Fruit fly (Drosophila melanogaster) whole organism, adult: ENCODE measurements around the gene CG43175.

Experiments
- CG11617 ChIP-seq: fragments of 200-800 bp; sonication (Bioruptor generic); optimal IDR thresholded peaks from 2 replicates; lab custom pipeline; 2017; ENCODE audit warnings: mild to moderate bottlenecking, missing biosample characterization, missing genetic modification reagents, missing genetic modification characterization
- CG12768 ChIP-seq: fragments of 200-800 bp; sonication (Bioruptor generic); optimal IDR thresholded peaks from 2 replicates; lab custom pipeline; 2017; ENCODE audit warnings: missing biosample characterization, missing genetic modification characterization, mild to moderate bottlenecking, moderate library complexity, missing genetic modification reagents
- CG14711 ChIP-seq: fragments of 200-800 bp; sonication (Bioruptor generic); optimal IDR thresholded peaks from 2 replicates; lab custom pipeline; 2018; ENCODE audit warnings: missing biosample characterization, mild to moderate bottlenecking, missing genetic modification characterization, moderate library complexity
- CG1620 ChIP-seq: fragments of 200-800 bp; sonication (Bioruptor generic); optimal IDR thresholded peaks from 2 replicates; lab custom pipeline; 2016; ENCODE audit warnings: missing biosample characterization, missing genetic modification characterization
- CG33017 ChIP-seq: fragments of 200-800 bp; sonication (Bioruptor generic); optimal IDR thresholded peaks from 2 replicates; lab custom pipeline; 2018; ENCODE audit warnings: missing biosample characterization, mild to moderate bottlenecking, missing genetic modification characterization, moderate library complexity
- CG5204 ChIP-seq: fragments of 200-800 bp; sonication (Bioruptor generic); optimal IDR thresholded peaks from 2 replicates; lab custom pipeline; 2016; ENCODE audit warnings: missing biosample characterization, missing genetic modification characterization
- CG7045 ChIP-seq: fragments of 200-800 bp; sonication (Bioruptor generic); optimal IDR thresholded peaks from 2 replicates; lab custom pipeline; 2017; ENCODE audit warnings: missing biosample characterization, mild to moderate bottlenecking, missing genetic modification characterization
- CG7101 ChIP-seq: fragments of 200-800 bp; sonication (Bioruptor generic); optimal IDR thresholded peaks from 2 replicates; lab custom pipeline; 2018; ENCODE audit warnings: missing biosample characterization, mild to moderate bottlenecking, missing genetic modification characterization, moderate library complexity
- Clk ChIP-seq: fragments of 200-800 bp; sonication (Bioruptor generic); optimal IDR thresholded peaks from 2 replicates; lab custom pipeline; 2017; ENCODE audit warnings: missing biosample characterization, missing genetic modification characterization
- Crg-1 ChIP-seq: fragments of 200-800 bp; sonication (Bioruptor generic); optimal IDR thresholded peaks from 2 replicates; lab custom pipeline; 2016; ENCODE audit warnings: missing biosample characterization, missing genetic modification characterization
- Hr96 ChIP-seq: fragments of 200-800 bp; sonication (Bioruptor generic); optimal IDR thresholded peaks from 2 replicates; lab custom pipeline; 2016; ENCODE audit warnings: missing biosample characterization, missing genetic modification characterization
- Mnt ChIP-seq: fragments of 200-800 bp; sonication (Bioruptor generic); optimal IDR thresholded peaks from 2 replicates; lab custom pipeline; 2016; ENCODE audit warnings: missing biosample characterization, mild to moderate bottlenecking, missing genetic modification characterization
- bab1 ChIP-seq: fragments of 200-800 bp; sonication (Bioruptor generic); optimal IDR thresholded peaks from 3 replicates; lab custom pipeline; 2019; ENCODE audit warnings: missing biosample characterization, mild to moderate bottlenecking, missing genetic modification characterization, moderate library complexity
- cic ChIP-seq: fragments of 200-800 bp; sonication (Bioruptor generic); optimal IDR thresholded peaks from 2 replicates; lab custom pipeline; 2017; ENCODE audit warnings: missing biosample characterization, mild to moderate bottlenecking, missing genetic modification characterization, moderate library complexity
- cnc ChIP-seq, 2 experiments: fragments of >200 bp; optimal IDR thresholded peaks; 2 replicates each; lab custom pipeline; 2017
- kay ChIP-seq: fragments of 200-800 bp; sonication (Bioruptor generic); peaks from one replicate; lab custom pipeline; 2016; ENCODE audit warnings: missing biosample characterization, missing genetic modification characterization, borderline replicate concordance
- ovo ChIP-seq: fragments of 200-800 bp; sonication (Bioruptor generic); optimal IDR thresholded peaks from 2 replicates; lab custom pipeline; 2016; ENCODE audit warnings: missing biosample characterization, missing genetic modification characterization
- pad ChIP-seq: fragments of 200-800 bp; sonication (Bioruptor generic); optimal IDR thresholded peaks from 3 replicates; lab custom pipeline; 2017; ENCODE audit warnings: missing biosample characterization, missing genetic modification characterization, mild to moderate bottlenecking, moderate library complexity, missing genetic modification reagents
- tj ChIP-seq: fragments of 200-800 bp; sonication (Bioruptor generic); optimal IDR thresholded peaks from 3 replicates; lab custom pipeline; 2017; ENCODE audit warnings: missing biosample characterization, mild to moderate bottlenecking, missing genetic modification characterization, moderate library complexity
- toe ChIP-seq: fragments of 200-800 bp; sonication (Bioruptor generic); optimal IDR thresholded peaks from 2 replicates; lab custom pipeline; 2016; ENCODE audit warnings: missing biosample characterization, missing genetic modification characterization

Gene CG43175

dm6 chr3R:17680639-17681302, 50.3 kb downstream of the CG43175 start:
- TF ChIP-seq ovo (GFP tag; lab: Kevin White, UChicago) (peak; percentile 18), cic (no peak), Crg-1 (GFP tag; lab: Kevin White, UChicago) (peak; percentile 6), Clk (GFP tag; lab: Kevin White, UChicago) (peak; percentile 35), CG33017 (tag; lab: Kevin White, UChicago) (peak; percentile 43), pad (GFP tag; lab: Kevin White, UChicago) (peak; percentile 52), CG12768 (GFP tag; lab: Kevin White, UChicago) (peak; percentile 18), cnc (optimal IDR thresholded peaks at IDR 0.05; lab: Kevin White, UChicago) (no peak), toe (GFP tag; lab: Kevin White, UChicago) (no peak), bab1 (GFP tag; lab: Kevin White, UChicago) (peak; percentile 25), tj (GFP tag; lab: Kevin White, UChicago) (peak; percentile 75), CG5204 (GFP tag; lab: Kevin White, UChicago) (no peak), CG7045 (peak; percentile 28), Mnt (GFP tag; lab: Kevin White, UChicago) (peak; percentile 74), Hr96 (no peak), CG14711 (tag; lab: Kevin White, UChicago) (peak; percentile 11), CG1620 (GFP tag; lab: Kevin White, UChicago) (peak; percentile 3), CG7101 (tag; lab: Kevin White, UChicago) (peak; percentile 24), kay (GFP tag; lab: Kevin White, UChicago) (peak; percentile 30), CG11617 (peak; percentile 72)

- TF ChIP-seq Crg-1 (GFP tag; lab: Kevin White, UChicago) (no peak), kay (GFP tag; lab: Kevin White, UChicago) (no peak)
These were observed 51.2 kb downstream of the CG43175 start for dm6 chr3R:17681611-17682243.

dm6 chr3R:17682244-17682773, 51.8 kb downstream of the CG43175 start, which contains the start of the genes alt and CG7655:
Gene alt, minus strand, starts transcription at chr3R:17682515.
Gene CG7655, plus strand, starts transcription at chr3R:17682669.
- TF ChIP-seq tj (GFP tag; lab: Kevin White, UChicago) (peak; percentile 76), ovo (GFP tag; lab: Kevin White, UChicago) (no peak), bab1 (GFP tag; lab: Kevin White, UChicago) (peak; percentile 26), CG14711 (tag; lab: Kevin White, UChicago) (peak; percentile 65), CG12768 (GFP tag; lab: Kevin White, UChicago) (no peak), CG7045 (no peak), Clk (GFP tag; lab: Kevin White, UChicago) (no peak), toe (GFP tag; lab: Kevin White, UChicago) (no peak), CG5204 (GFP tag; lab: Kevin White, UChicago) (no peak), kay (GFP tag; lab: Kevin White, UChicago) (no peak), pad (GFP tag; lab: Kevin White, UChicago) (no peak), CG7101 (tag; lab: Kevin White, UChicago) (peak; percentile 28), cic (peak; percentile 57), CG33017 (tag; lab: Kevin White, UChicago) (no peak), Crg-1 (GFP tag; lab: Kevin White, UChicago) (peak; percentile 37), Hr96 (no peak), cnc (optimal IDR thresholded peaks at IDR 0.05; lab: Kevin White, UChicago) (no peak), CG11617 (peak; percentile 31), Mnt (GFP tag; lab: Kevin White, UChicago) (no peak), CG1620 (GFP tag; lab: Kevin White, UChicago) (peak; percentile 10)

- TF ChIP-seq ovo (GFP tag; lab: Kevin White, UChicago) (no peak), Clk (GFP tag; lab: Kevin White, UChicago) (no peak), CG7101 (tag; lab: Kevin White, UChicago) (peak; percentile 13), CG1620 (GFP tag; lab: Kevin White, UChicago) (no peak), bab1 (GFP tag; lab: Kevin White, UChicago) (peak; percentile 4), CG11617 (no peak), Mnt (GFP tag; lab: Kevin White, UChicago) (no peak), toe (GFP tag; lab: Kevin White, UChicago) (no peak), CG14711 (tag; lab: Kevin White, UChicago) (peak; percentile 39), CG33017 (tag; lab: Kevin White, UChicago) (no peak)
These were observed 54.3 kb downstream of the CG43175 start, which contains the start of the genes CG31251 and CG31360 for dm6 chr3R:17684854-17685253. Gene CG31251, minus strand, starts transcription at chr3R:17684915. Gene CG31360, plus strand, starts transcription at chr3R:17685097.

dm6 chr3R:17686875-17687274, 56.4 kb downstream of the CG43175 start, which contains the start of gene CG31249:
Gene CG31249, minus strand, starts transcription at chr3R:17687071.
- TF ChIP-seq Hr96 = no peak
- peak; percentile 49 for TF ChIP-seq bab1 (GFP tag; lab: Kevin White, UChicago)
- TF ChIP-seq ovo (GFP tag; lab: Kevin White, UChicago) = no peak
- TF ChIP-seq CG7045 = no peak
- peak; percentile 16 for TF ChIP-seq Crg-1 (GFP tag; lab: Kevin White, UChicago)
- TF ChIP-seq CG7101 (tag; lab: Kevin White, UChicago) = peak; percentile 22
- no peak for TF ChIP-seq CG11617
- no peak for TF ChIP-seq CG5204 (GFP tag; lab: Kevin White, UChicago)
- TF ChIP-seq CG1620 (GFP tag; lab: Kevin White, UChicago) = no peak
- TF ChIP-seq CG12768 (GFP tag; lab: Kevin White, UChicago) = no peak
- no peak for TF ChIP-seq Clk (GFP tag; lab: Kevin White, UChicago)
- TF ChIP-seq toe (GFP tag; lab: Kevin White, UChicago) = no peak
- TF ChIP-seq CG33017 (tag; lab: Kevin White, UChicago) = no peak
